Fruit fly (Drosophila melanogaster) whole organism, prepupa: ENCODE data around the gene rsh.
A peak's percentile ranks its signal among the peaks of the same experiment; 100 is the strongest.

Source experiments
- Blimp-1 ChIP-seq: fragments of 200-800 bp; sonication (Bioruptor generic); optimal IDR thresholded peaks from 3 replicates; lab custom pipeline; 2017; ENCODE audit warnings: missing biosample characterization, missing genetic modification characterization, mild to moderate bottlenecking, moderate library complexity, missing genetic modification reagents
- CG6276 ChIP-seq: fragments of 200-800 bp; sonication (Bioruptor generic); optimal IDR thresholded peaks from 2 replicates; lab custom pipeline; 2017; ENCODE audit warnings: missing biosample characterization, mild to moderate bottlenecking, missing genetic modification characterization
- CG8632 ChIP-seq: fragments of 200-800 bp; sonication (Bioruptor generic); optimal IDR thresholded peaks from 3 replicates; lab custom pipeline; 2016; ENCODE audit warnings: missing biosample characterization, missing genetic modification characterization
- Ets21C ChIP-seq: fragments of 200-800 bp; sonication (Bioruptor generic); optimal IDR thresholded peaks from 3 replicates; lab custom pipeline; 2016; ENCODE audit warnings: missing biosample characterization, missing genetic modification characterization
- Ets96B ChIP-seq: fragments of 200-800 bp; optimal IDR thresholded peaks from 2 replicates; lab custom pipeline; 2019; ENCODE audit warnings: missing biosample characterization, mild to moderate bottlenecking, missing genetic modification characterization, moderate library complexity
- eg ChIP-seq: fragments of 200-800 bp; sonication (Bioruptor generic); IDR thresholded peaks from 3 replicates; pipeline ENCODE4 v1.3.6; 2022; ENCODE audit warnings: missing biosample characterization, missing genetic modification characterization

- TF ChIP-seq Blimp-1 (GFP tag; lab: Kevin White, UChicago) (peak; percentile 6), Ets21C (GFP tag; lab: Kevin White, UChicago) (no peak), CG6276 (GFP tag; lab: Kevin White, UChicago) (peak; percentile 14), eg (GFP tag; lab: Robert Waterston, UW) (peak; percentile 39; the same call in 1 of the 3 replicates), Ets96B (peak; percentile 31), CG8632 (no peak)
Observed at dm6 chrX:13116438-13117243, 128.2 kb downstream of the rsh start.
